Worm (Caenorhabditis elegans) whole organism, late embryonic: Measurements from ENCODE around the gene cpg-9.

Source experiments
- Y22D7AL.16 ChIP-seq: sonication (generic microtip); optimal IDR thresholded peaks from 2 replicates; lab custom pipeline; 2016; ENCODE audit warnings: missing genetic modification characterization, missing compliant biosample characterization
- ceh-18 ChIP-seq: sonication (generic microtip); optimal IDR thresholded peaks from 2 replicates; lab custom pipeline; 2016; ENCODE audit warnings: missing genetic modification characterization, missing compliant biosample characterization
- ceh-48 ChIP-seq: sonication (generic microtip); optimal IDR thresholded peaks from 2 replicates; lab custom pipeline; 2016; ENCODE audit warnings: missing genetic modification characterization, inconsistent platforms, missing compliant biosample characterization
- eyg-1 ChIP-seq: sonication (generic microtip); optimal IDR thresholded peaks from 2 replicates; lab custom pipeline; 2016; ENCODE audit warnings: missing genotype, missing genetic modification characterization, missing compliant biosample characterization
- hlh-13 ChIP-seq: fragments of 200-800 bp; sonication (Bioruptor generic); optimal IDR thresholded peaks from 2 replicates; lab custom pipeline; 2018; ENCODE audit warnings: mild to moderate bottlenecking, missing genetic modification characterization, missing compliant biosample characterization
- nhr-11 ChIP-seq: fragments of 150-350 bp; optimal IDR thresholded peaks from 2 replicates; lab custom pipeline; 2014; ENCODE audit warnings: missing biosample characterization, missing genetic modification characterization
- pha-4 ChIP-seq: fragments of 150-350 bp; optimal IDR thresholded peaks from 2 replicates; lab custom pipeline; 2018; ENCODE audit warnings: missing biosample characterization, missing genetic modification reagents, missing genetic modification characterization
- sox-2 ChIP-seq: fragments of 200-800 bp; sonication (Bioruptor generic); IDR thresholded peaks from 2 replicates; pipeline ENCODE4 v1.3.6; 2022; ENCODE audit warnings: missing genetic modification reagents, missing genetic modification characterization, missing compliant biosample characterization

ce11 chrIV:3086825-3087224 lies 16.8 kb upstream of the cpg-9 start, which contains the start of gene Y67D8C.9:
- TF ChIP-seq eyg-1 (tag; lab: Kevin White, UChicago), result no peak
- no peak for TF ChIP-seq Y22D7AL.16 (tag; lab: Kevin White, UChicago)
- no peak for TF ChIP-seq ceh-18 (tag; lab: Kevin White, UChicago)
- no peak for TF ChIP-seq ceh-48
- TF ChIP-seq hlh-13 (GFP tag; lab: Kevin White, UChicago), result no peak
- no peak for TF ChIP-seq nhr-11 (tag; lab: Kevin White, UChicago)
- no peak for TF ChIP-seq sox-2 (GFP tag; lab: Robert Waterston, UW)
- no peak for TF ChIP-seq pha-4 (tag; lab: Kevin White, UChicago)
